Worm (Caenorhabditis elegans): Measurements from ENCODE around the gene C42C1.8.

- no peak for TF ChIP-seq him-1 (tag; optimal IDR thresholded peaks at IDR 0.05)
- no peak for TF ChIP-seq W03F9.2 (tag; optimal IDR thresholded peaks at IDR 0.05)
- no peak for TF ChIP-seq dao-5 (tag; optimal IDR thresholded peaks at IDR 0.05)
Measured at ce11 chrIV:12334708-12335107, 43.9 kb downstream of the C42C1.8 start.
